Fruit fly (Drosophila melanogaster): ENCODE data around the gene Galphaf.
A peak's percentile ranks its signal among the peaks of the same experiment; 100 is the strongest.

Gene Galphaf

DNA sequence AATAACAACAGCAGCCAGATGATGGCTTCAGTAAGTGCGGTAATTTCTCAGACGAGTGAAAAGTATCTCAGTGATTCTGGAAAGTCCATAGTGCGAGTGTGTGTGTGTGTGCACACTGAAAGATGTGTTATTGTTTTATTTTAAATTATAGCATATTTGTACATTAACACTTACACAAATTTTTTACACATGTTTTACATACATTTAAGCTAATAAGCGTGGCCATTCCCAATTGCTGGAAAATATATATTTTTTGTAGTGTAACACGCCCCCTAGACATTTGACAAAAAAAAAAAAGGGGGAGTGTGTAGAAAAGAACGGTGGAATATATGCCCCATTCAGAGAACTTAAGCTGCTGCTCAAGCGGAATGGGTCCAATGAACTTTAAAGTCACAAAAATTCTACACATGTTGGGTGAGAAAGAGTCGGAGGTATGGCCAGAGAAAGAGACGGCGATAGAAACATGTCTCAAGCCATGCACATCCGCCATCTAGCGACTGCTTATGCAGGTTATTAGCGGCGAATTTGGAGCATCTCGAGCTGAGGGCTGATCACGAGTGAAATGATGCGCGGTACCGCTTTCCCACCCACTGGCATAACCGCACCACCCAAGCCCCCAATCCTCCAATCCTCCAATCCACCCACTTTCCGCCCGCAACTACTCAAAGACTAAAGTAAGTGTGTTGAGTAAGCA is 35.7 kb downstream of the Galphaf start (continued):
- TF ChIP-seq ci (GFP tag; IDR thresholded peaks at IDR 0.05) (0 out of 3 replicates have a peak, but pooled peaks have one; percentile 32), shn (GFP tag; optimal IDR thresholded peaks at IDR 0.05) (no peak), tgo (GFP tag; IDR thresholded peaks at IDR 0.05) (0 out of 3 replicates have a peak, but pooled peaks have one; percentile 14), abd-A (tag; optimal IDR thresholded peaks at IDR 0.05) (no peak), Rfx (GFP tag; IDR thresholded peaks at IDR 0.05) (no peak), bsh (GFP tag; optimal IDR thresholded peaks at IDR 0.05) (peak in 1 of 2 experiments; percentile 16), Blimp-1 (GFP tag; optimal IDR thresholded peaks at IDR 0.05) (peak; percentile 44), CG10147 (GFP tag; optimal IDR thresholded peaks at IDR 0.05) (no peak), prd (optimal IDR thresholded peaks at IDR 0.05) (no peak), prd (GFP tag; IDR thresholded peaks at IDR 0.05) (peak; percentile 61; the same call in 2 of the 3 replicates)

dm6 chr3L:16629793-16630192 is 37.9 kb downstream of the Galphaf start:
- no peak for TF ChIP-seq tll (GFP tag; optimal IDR thresholded peaks at IDR 0.05)
- TF ChIP-seq pan (optimal IDR thresholded peaks at IDR 0.05) = no peak
- TF ChIP-seq pan (GFP tag; optimal IDR thresholded peaks at IDR 0.05 in 1 of 2, IDR thresholded peaks at IDR 0.05 in 1 of 2) = no peak

- no peak for TF ChIP-seq CG6813 (GFP tag; optimal IDR thresholded peaks at IDR 0.05)
- TF ChIP-seq CG4360 (GFP tag; IDR thresholded peaks at IDR 0.05) = peak; percentile 93
Measured at dm6 chr3L:16626199-16626598, 41.5 kb downstream of the Galphaf start.

dm6 chr3L:16615132-16615709 is 52.5 kb downstream of the Galphaf start, which contains the start of gene Mo25:
TSS of gene Mo25 (minus strand) at chr3L:16615472.
- peak; percentile 35; the same call in 1 of the 2 replicates for TF ChIP-seq CG11247 (GFP tag; IDR thresholded peaks at IDR 0.05)
- peak; percentile 64 for TF ChIP-seq sna (GFP tag; IDR thresholded peaks at IDR 0.05; ENCODE audit: partially characterized antibody)
- TF ChIP-seq CG14441 (GFP tag; IDR thresholded peaks at IDR 0.05) = no peak
- no peak for TF ChIP-seq pros (GFP tag; optimal IDR thresholded peaks at IDR 0.05)
- TF ChIP-seq sqz (GFP tag; optimal IDR thresholded peaks at IDR 0.05) = peak; percentile 82
- no peak for TF ChIP-seq fd64A (GFP tag; optimal IDR thresholded peaks at IDR 0.05)
- no peak for TF ChIP-seq CG1832 (GFP tag; optimal IDR thresholded peaks at IDR 0.05)
- TF ChIP-seq nmo (GFP tag; optimal IDR thresholded peaks at IDR 0.05) = peak; percentile 40
- TF ChIP-seq CG1647 (GFP tag; optimal IDR thresholded peaks at IDR 0.05) = peak; percentile 12
- peak; percentile 26; the same call in 1 of the 2 replicates for TF ChIP-seq CG6272 (GFP tag; IDR thresholded peaks at IDR 0.05)
- TF ChIP-seq Dip3 (GFP tag; optimal IDR thresholded peaks at IDR 0.05) = peak; percentile 21
- TF ChIP-seq caup (GFP tag; optimal IDR thresholded peaks at IDR 0.05; ENCODE audit: severe bottlenecking) = peak; percentile 43
- TF ChIP-seq dysf (GFP tag; IDR thresholded peaks at IDR 0.05) = 0 out of 3 replicates have a peak, but pooled peaks have one; percentile 36
- TF ChIP-seq Med (GFP tag) = peak; percentile 92
- peak; percentile 86 for TF ChIP-seq amos (GFP tag; IDR thresholded peaks at IDR 0.05; ENCODE audit: partially characterized antibody)
- peak; percentile 52 for TF ChIP-seq Hmr (GFP tag; optimal IDR thresholded peaks at IDR 0.05)
- peak; percentile 76 for TF ChIP-seq CG6791 (GFP tag; IDR thresholded peaks at IDR 0.05; ENCODE audit: partially characterized antibody)
- peak; percentile 34 for TF ChIP-seq D19A (tag; optimal IDR thresholded peaks at IDR 0.05)
- TF ChIP-seq exex (tag; optimal IDR thresholded peaks at IDR 0.05) = peak; percentile 27
- TF ChIP-seq scrt (GFP tag; optimal IDR thresholded peaks at IDR 0.05) = peak; percentile 14
- TF ChIP-seq mam (GFP tag; optimal IDR thresholded peaks at IDR 0.05) = peak; percentile 7
- TF ChIP-seq Blimp-1 (GFP tag; optimal IDR thresholded peaks at IDR 0.05) = peak; percentile 15
- peak; percentile 57; the same call in 2 of the 3 replicates for TF ChIP-seq zen2 (GFP tag; IDR thresholded peaks at IDR 0.05; ENCODE audit: partially characterized antibody)
- peak; percentile 32 for TF ChIP-seq vfl (GFP tag; optimal IDR thresholded peaks at IDR 0.05)
- TF ChIP-seq CG4820 (GFP tag; optimal IDR thresholded peaks at IDR 0.05) = peak; percentile 14
- TF ChIP-seq CG11093 (GFP tag; IDR thresholded peaks at IDR 0.05) = no peak
- TF ChIP-seq CG12659 (GFP tag; optimal IDR thresholded peaks at IDR 0.05) = peak; percentile 88
- peak; percentile 7 for TF ChIP-seq CG4328 (GFP tag; optimal IDR thresholded peaks at IDR 0.05)
- peak; percentile 14 for TF ChIP-seq dmrt11E (tag; optimal IDR thresholded peaks at IDR 0.05)

Measured in whole organism, embryonic.